Fruit fly (Drosophila melanogaster) whole organism, adult: ENCODE measurements around the gene Zcchc7.
A peak's percentile ranks its signal among the peaks of the same experiment; 100 is the strongest.

ENCODE experiments used
- CG11617 ChIP-seq: fragments of 200-800 bp; sonication (Bioruptor generic); optimal IDR thresholded peaks from 2 replicates; lab custom pipeline; 2017; ENCODE audit warnings: mild to moderate bottlenecking, missing biosample characterization, missing genetic modification reagents, missing genetic modification characterization
- CG12768 ChIP-seq: fragments of 200-800 bp; sonication (Bioruptor generic); optimal IDR thresholded peaks from 2 replicates; lab custom pipeline; 2017; ENCODE audit warnings: missing biosample characterization, missing genetic modification characterization, mild to moderate bottlenecking, moderate library complexity, missing genetic modification reagents
- CG14711 ChIP-seq: fragments of 200-800 bp; sonication (Bioruptor generic); optimal IDR thresholded peaks from 2 replicates; lab custom pipeline; 2018; ENCODE audit warnings: missing biosample characterization, mild to moderate bottlenecking, missing genetic modification characterization, moderate library complexity
- CG1620 ChIP-seq: fragments of 200-800 bp; sonication (Bioruptor generic); optimal IDR thresholded peaks from 2 replicates; lab custom pipeline; 2016; ENCODE audit warnings: missing biosample characterization, missing genetic modification characterization
- CG33017 ChIP-seq: fragments of 200-800 bp; sonication (Bioruptor generic); optimal IDR thresholded peaks from 2 replicates; lab custom pipeline; 2018; ENCODE audit warnings: missing biosample characterization, mild to moderate bottlenecking, missing genetic modification characterization, moderate library complexity
- CG5204 ChIP-seq: fragments of 200-800 bp; sonication (Bioruptor generic); optimal IDR thresholded peaks from 2 replicates; lab custom pipeline; 2016; ENCODE audit warnings: missing biosample characterization, missing genetic modification characterization
- CG7045 ChIP-seq: fragments of 200-800 bp; sonication (Bioruptor generic); optimal IDR thresholded peaks from 2 replicates; lab custom pipeline; 2017; ENCODE audit warnings: missing biosample characterization, mild to moderate bottlenecking, missing genetic modification characterization
- CG7101 ChIP-seq: fragments of 200-800 bp; sonication (Bioruptor generic); optimal IDR thresholded peaks from 2 replicates; lab custom pipeline; 2018; ENCODE audit warnings: missing biosample characterization, mild to moderate bottlenecking, missing genetic modification characterization, moderate library complexity
- Clk ChIP-seq: fragments of 200-800 bp; sonication (Bioruptor generic); optimal IDR thresholded peaks from 2 replicates; lab custom pipeline; 2017; ENCODE audit warnings: missing biosample characterization, missing genetic modification characterization
- Crg-1 ChIP-seq: fragments of 200-800 bp; sonication (Bioruptor generic); optimal IDR thresholded peaks from 2 replicates; lab custom pipeline; 2016; ENCODE audit warnings: missing biosample characterization, missing genetic modification characterization
- Hr96 ChIP-seq: fragments of 200-800 bp; sonication (Bioruptor generic); optimal IDR thresholded peaks from 2 replicates; lab custom pipeline; 2016; ENCODE audit warnings: missing biosample characterization, missing genetic modification characterization
- Mnt ChIP-seq: fragments of 200-800 bp; sonication (Bioruptor generic); optimal IDR thresholded peaks from 2 replicates; lab custom pipeline; 2016; ENCODE audit warnings: missing biosample characterization, mild to moderate bottlenecking, missing genetic modification characterization
- bab1 ChIP-seq: fragments of 200-800 bp; sonication (Bioruptor generic); optimal IDR thresholded peaks from 3 replicates; lab custom pipeline; 2019; ENCODE audit warnings: missing biosample characterization, mild to moderate bottlenecking, missing genetic modification characterization, moderate library complexity
- cic ChIP-seq: fragments of 200-800 bp; sonication (Bioruptor generic); optimal IDR thresholded peaks from 2 replicates; lab custom pipeline; 2017; ENCODE audit warnings: missing biosample characterization, mild to moderate bottlenecking, missing genetic modification characterization, moderate library complexity
- cnc ChIP-seq, 2 experiments: fragments of >200 bp; optimal IDR thresholded peaks; 2 replicates each; lab custom pipeline; 2017
- kay ChIP-seq: fragments of 200-800 bp; sonication (Bioruptor generic); peaks from one replicate; lab custom pipeline; 2016; ENCODE audit warnings: missing biosample characterization, missing genetic modification characterization, borderline replicate concordance
- ovo ChIP-seq: fragments of 200-800 bp; sonication (Bioruptor generic); optimal IDR thresholded peaks from 2 replicates; lab custom pipeline; 2016; ENCODE audit warnings: missing biosample characterization, missing genetic modification characterization
- pad ChIP-seq: fragments of 200-800 bp; sonication (Bioruptor generic); optimal IDR thresholded peaks from 3 replicates; lab custom pipeline; 2017; ENCODE audit warnings: missing biosample characterization, missing genetic modification characterization, mild to moderate bottlenecking, moderate library complexity, missing genetic modification reagents
- tj ChIP-seq: fragments of 200-800 bp; sonication (Bioruptor generic); optimal IDR thresholded peaks from 3 replicates; lab custom pipeline; 2017; ENCODE audit warnings: missing biosample characterization, mild to moderate bottlenecking, missing genetic modification characterization, moderate library complexity
- toe ChIP-seq: fragments of 200-800 bp; sonication (Bioruptor generic); optimal IDR thresholded peaks from 2 replicates; lab custom pipeline; 2016; ENCODE audit warnings: missing biosample characterization, missing genetic modification characterization

Zcchc7 gene

dm6 chr3L:16807558-16807957 is 37.6 kb upstream of the Zcchc7 start, which contains the start of gene CG9674:
CG9674 (minus strand) TSS chr3L:16807731.
- TF ChIP-seq CG14711: no peak
- no peak for TF ChIP-seq Crg-1 (GFP tag; lab: Kevin White, UChicago)
- TF ChIP-seq ovo (GFP tag; lab: Kevin White, UChicago): no peak
- no peak for TF ChIP-seq Hr96

- TF ChIP-seq CG1620 (GFP tag; lab: Kevin White, UChicago) (peak; percentile 2), toe (GFP tag; lab: Kevin White, UChicago) (no peak), tj (GFP tag; lab: Kevin White, UChicago) (peak; percentile 4), ovo (GFP tag; lab: Kevin White, UChicago) (peak; percentile 97), cnc (optimal IDR thresholded peaks at IDR 0.05; lab: Kevin White, UChicago) (no peak), bab1 (GFP tag; lab: Kevin White, UChicago) (peak; percentile 9), Mnt (GFP tag; lab: Kevin White, UChicago) (peak; percentile 99), Crg-1 (GFP tag; lab: Kevin White, UChicago) (peak; percentile 45)
Measured at dm6 chr3L:16808139-16808538, 37.0 kb upstream of the Zcchc7 start.

- TF ChIP-seq Hr96 (no peak), CG7101 (tag; lab: Kevin White, UChicago) (no peak), cic (GFP tag; lab: Kevin White, UChicago) (no peak), Mnt (GFP tag; lab: Kevin White, UChicago) (no peak), Clk (GFP tag; lab: Kevin White, UChicago) (no peak), CG33017 (no peak), toe (GFP tag; lab: Kevin White, UChicago) (no peak), CG7045 (no peak), cnc (optimal IDR thresholded peaks at IDR 0.05; lab: Kevin White, UChicago) (no peak), tj (GFP tag; lab: Kevin White, UChicago) (no peak), CG11617 (GFP tag; lab: Kevin White, UChicago) (no peak), CG14711 (no peak), ovo (GFP tag; lab: Kevin White, UChicago) (no peak), kay (GFP tag; lab: Kevin White, UChicago) (no peak), pad (no peak)
Measured at dm6 chr3L:16810512-16810911, 34.7 kb upstream of the Zcchc7 start.

dm6 chr3L:16811908-16812307 is 33.3 kb upstream of the Zcchc7 start:
- TF ChIP-seq cic (GFP tag; lab: Kevin White, UChicago) (no peak), Clk (GFP tag; lab: Kevin White, UChicago) (no peak), CG1620 (GFP tag; lab: Kevin White, UChicago) (no peak), CG5204 (GFP tag; lab: Kevin White, UChicago) (no peak), CG33017 (no peak), ovo (GFP tag; lab: Kevin White, UChicago) (no peak), tj (GFP tag; lab: Kevin White, UChicago) (no peak), Crg-1 (GFP tag; lab: Kevin White, UChicago) (no peak), toe (GFP tag; lab: Kevin White, UChicago) (no peak), pad (no peak), CG14711 (no peak), bab1 (GFP tag; lab: Kevin White, UChicago) (no peak), Hr96 (no peak), CG12768 (GFP tag; lab: Kevin White, UChicago) (no peak), kay (GFP tag; lab: Kevin White, UChicago) (no peak), CG7101 (tag; lab: Kevin White, UChicago) (no peak), CG11617 (GFP tag; lab: Kevin White, UChicago) (no peak)

dm6 chr3L:16813984-16814383 is 31.2 kb upstream of the Zcchc7 start:
- TF ChIP-seq Hr96 (no peak), ovo (GFP tag; lab: Kevin White, UChicago) (no peak), CG5204 (GFP tag; lab: Kevin White, UChicago) (no peak)

dm6 chr3L:16818063-16818462 is 27.1 kb upstream of the Zcchc7 start:
- TF ChIP-seq CG7045 (no peak), CG5204 (GFP tag; lab: Kevin White, UChicago) (no peak), CG7101 (tag; lab: Kevin White, UChicago) (no peak)

- TF ChIP-seq CG33017 (no peak), Crg-1 (GFP tag; lab: Kevin White, UChicago) (no peak), bab1 (GFP tag; lab: Kevin White, UChicago) (no peak), kay (GFP tag; lab: Kevin White, UChicago) (no peak), cic (GFP tag; lab: Kevin White, UChicago) (no peak), Hr96 (no peak), toe (GFP tag; lab: Kevin White, UChicago) (no peak), Clk (GFP tag; lab: Kevin White, UChicago) (no peak), ovo (GFP tag; lab: Kevin White, UChicago) (no peak), CG1620 (GFP tag; lab: Kevin White, UChicago) (no peak), Mnt (GFP tag; lab: Kevin White, UChicago) (no peak), CG7045 (no peak)
Measured at dm6 chr3L:16824725-16825124, 20.5 kb upstream of the Zcchc7 start.
